Fruit fly (Drosophila melanogaster) S2 (cell line): ENCODE data around the gene CG10657.

Source experiments
- CG8478 ChIP-seq: fragments of >200 bp; optimal IDR thresholded peaks from 2 replicates; lab custom pipeline; 2018
- CTCF ChIP-seq, 2 experiments: fragments of >200 bp; optimal IDR thresholded peaks; 2 replicates each; lab custom pipeline; 2018

DNA sequence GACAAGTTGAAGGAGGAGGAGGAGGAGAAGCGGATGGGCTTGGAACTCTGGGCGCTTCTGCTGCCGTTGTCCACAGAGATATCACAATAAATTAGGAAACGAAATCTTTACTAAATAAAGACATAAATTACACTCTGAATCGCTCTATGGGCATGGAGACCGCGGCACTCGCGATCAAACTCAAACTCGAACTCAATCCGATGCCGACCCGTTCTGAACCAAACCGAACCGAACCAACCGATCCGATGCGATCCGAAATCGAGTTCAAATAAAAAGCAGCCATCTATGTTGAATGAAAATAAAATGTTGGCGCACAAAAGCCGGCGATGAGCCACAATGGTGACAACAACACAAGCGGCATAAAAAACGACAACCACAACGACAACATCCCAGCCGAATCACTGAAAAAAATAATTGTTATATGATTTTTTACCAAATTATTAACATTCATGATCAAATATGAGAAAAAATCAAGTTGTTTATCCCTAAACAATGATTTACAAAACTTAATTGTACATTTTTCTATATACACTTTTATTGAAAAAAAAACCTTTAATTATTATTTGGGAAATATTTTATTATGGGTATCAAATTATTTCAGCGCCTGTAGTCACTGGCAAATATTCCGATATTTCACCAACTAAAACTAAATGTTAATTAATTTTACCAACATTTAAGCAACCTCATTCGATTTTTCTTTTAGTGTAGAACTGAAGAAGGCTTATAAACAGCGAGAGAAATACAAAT is 39.9 kb downstream of the CG10657 start:
- TF ChIP-seq CG8478 (lab: Kevin White, UChicago) (no peak), CTCF (optimal IDR thresholded peaks at IDR 0.05; lab: Kevin White, UChicago) (no peak)
